Fruit fly (Drosophila melanogaster): ENCODE results near the gene CG15357.

CG15357 gene

DNA sequence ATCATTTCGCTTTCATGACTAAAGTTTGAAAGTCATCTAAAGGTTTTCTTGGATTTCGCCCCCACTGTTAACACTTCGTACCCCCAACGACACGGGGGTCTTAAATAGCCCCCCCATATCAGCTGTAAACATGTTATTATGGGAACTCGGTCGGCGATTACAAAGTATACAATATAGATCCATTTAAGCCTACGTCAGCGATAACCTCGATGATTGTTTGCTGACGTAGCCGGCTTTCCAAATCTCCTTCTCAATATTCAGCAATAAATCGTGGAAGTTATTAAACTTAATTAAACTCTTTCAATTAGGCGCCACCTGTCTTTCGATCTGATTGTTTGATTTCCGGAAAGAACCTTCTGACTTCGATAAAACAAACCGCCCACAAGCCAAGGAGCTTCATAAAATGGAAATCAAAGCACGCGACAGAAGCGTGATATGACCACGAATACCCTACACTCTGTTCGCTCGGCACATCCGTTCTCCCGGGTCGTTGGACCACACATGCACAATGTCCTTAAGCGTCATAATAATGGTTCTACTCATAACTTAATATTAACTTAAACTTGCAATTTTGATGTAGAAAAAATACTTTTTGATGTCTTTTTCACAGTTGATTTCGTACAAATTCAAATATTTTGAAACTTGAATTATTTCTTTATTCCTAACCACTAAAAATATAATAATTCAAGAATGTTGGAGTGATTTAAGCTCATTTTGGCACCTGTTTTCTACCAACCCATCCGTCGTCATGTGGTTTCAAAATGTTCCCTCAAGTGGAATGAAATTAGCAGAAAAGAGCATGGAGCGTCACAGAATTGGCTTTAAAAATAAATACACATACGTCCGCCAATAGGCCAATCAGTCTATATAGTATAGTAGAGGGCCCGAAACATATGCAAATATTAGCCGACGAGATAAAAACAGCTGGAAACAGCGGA lies 41.1 kb upstream of the CG15357 start (continued):
- TF ChIP-seq CG14667 (GFP tag; IDR thresholded peaks at IDR 0.05), result 0 out of 2 replicates have a peak, but pooled peaks have one; percentile 19
- TF ChIP-seq CG3847 (GFP tag; IDR thresholded peaks at IDR 0.05), result peak; percentile 64
- TF ChIP-seq esg (GFP tag; conservative IDR thresholded peaks at IDR 0.05), result peak; percentile 50
- TF ChIP-seq CG11695 (GFP tag; IDR thresholded peaks at IDR 0.05), result peak; percentile 47; the same call in 1 of the 3 replicates
- 0 out of 2 replicates have a peak, but pooled peaks have one; percentile 24 for TF ChIP-seq ranshi (GFP tag; IDR thresholded peaks at IDR 0.05)
- TF ChIP-seq CG7372 (GFP tag; IDR thresholded peaks at IDR 0.05), result no peak
- TF ChIP-seq NK7.1 (GFP tag; optimal IDR thresholded peaks at IDR 0.05), result no peak
- peak in 1 of 2 experiments; percentile 67 for TF ChIP-seq Hr51 (GFP tag; optimal IDR thresholded peaks at IDR 0.05)
- peak; percentile 89 for TF ChIP-seq grn (GFP tag; optimal IDR thresholded peaks at IDR 0.05)
- peak; percentile 4 for TF ChIP-seq Bdp1 (GFP tag; optimal IDR thresholded peaks at IDR 0.05)
- peak; percentile 36 for TF ChIP-seq PHDP (tag; optimal IDR thresholded peaks at IDR 0.05)
- no peak for TF ChIP-seq CG6683 (GFP tag; optimal IDR thresholded peaks at IDR 0.05)
- TF ChIP-seq ems (GFP tag; optimal IDR thresholded peaks at IDR 0.05), result peak; percentile 41
- TF ChIP-seq sisA (GFP tag; IDR thresholded peaks at IDR 0.05), result peak; percentile 39; the same call in 1 of the 2 replicates
- TF ChIP-seq nmo (GFP tag; optimal IDR thresholded peaks at IDR 0.05), result peak; percentile 32
- TF ChIP-seq Dll (GFP tag; IDR thresholded peaks at IDR 0.05; ENCODE audit: partially characterized antibody), result no peak
- TF ChIP-seq CG7556 (GFP tag; optimal IDR thresholded peaks at IDR 0.05), result peak; percentile 68
- TF ChIP-seq emc (GFP tag; optimal IDR thresholded peaks at IDR 0.05), result peak; percentile 4
- no peak for TF ChIP-seq CG11723 (GFP tag; optimal IDR thresholded peaks at IDR 0.05)
- no peak for TF ChIP-seq hkb (optimal IDR thresholded peaks at IDR 0.05)
- peak; percentile 70 for TF ChIP-seq hkb (GFP tag; IDR thresholded peaks at IDR 0.05)
- peak; percentile 36 for TF ChIP-seq CG5245 (GFP tag; optimal IDR thresholded peaks at IDR 0.05)
- no peak for TF ChIP-seq Nf-YB (GFP tag; optimal IDR thresholded peaks at IDR 0.05)
- TF ChIP-seq Pdp1 (GFP tag; optimal IDR thresholded peaks at IDR 0.05), result peak; percentile 25 to 58
- TF ChIP-seq fu2 (GFP tag; optimal IDR thresholded peaks at IDR 0.05), result peak; percentile 32
- TF ChIP-seq hbn (GFP tag; IDR thresholded peaks at IDR 0.05; ENCODE audit: partially characterized antibody), result no peak
- peak; percentile 61 for TF ChIP-seq CG14014 (GFP tag; IDR thresholded peaks at IDR 0.05)
- TF ChIP-seq Meics (GFP tag; optimal IDR thresholded peaks at IDR 0.05), result peak; percentile 80
- peak; percentile 14; the same call in 1 of the 2 replicates for TF ChIP-seq Oaz (GFP tag; IDR thresholded peaks at IDR 0.05)
- TF ChIP-seq CG31388 (GFP tag; optimal IDR thresholded peaks at IDR 0.05), result no peak
- TF ChIP-seq CG4328 (GFP tag; optimal IDR thresholded peaks at IDR 0.05), result peak; percentile 26
- TF ChIP-seq tin (GFP tag; optimal IDR thresholded peaks at IDR 0.05), result peak; percentile 54
- peak; percentile 66 for TF ChIP-seq CG2678 (tag; optimal IDR thresholded peaks at IDR 0.05)
- TF ChIP-seq HmgZ (tag; optimal IDR thresholded peaks at IDR 0.05), result peak; percentile 37
- TF ChIP-seq Hand (GFP tag; optimal IDR thresholded peaks at IDR 0.05), result peak; percentile 42
- peak; percentile 58; the same call in 2 of the 3 replicates for TF ChIP-seq dysf (GFP tag; IDR thresholded peaks at IDR 0.05)
- TF ChIP-seq Ravus (GFP tag; IDR thresholded peaks at IDR 0.05), result no peak
- peak; percentile 52 for TF ChIP-seq CG14050 (GFP tag; IDR thresholded peaks at IDR 0.05)
- TF ChIP-seq MTF-1 (GFP tag; optimal IDR thresholded peaks at IDR 0.05; ENCODE audit: borderline replicate concordance), result no peak
- TF ChIP-seq CG13624 (GFP tag; optimal IDR thresholded peaks at IDR 0.05), result peak; percentile 45
- peak; percentile 59 for TF ChIP-seq bcd (GFP tag; optimal IDR thresholded peaks at IDR 0.05)
- TF ChIP-seq Ssrp (tag; optimal IDR thresholded peaks at IDR 0.05), result peak; percentile 11
- peak; percentile 95 for TF ChIP-seq cwo (GFP tag; optimal IDR thresholded peaks at IDR 0.05)
- peak; percentile 67 for TF ChIP-seq CG3281 (GFP tag; optimal IDR thresholded peaks at IDR 0.05)
- peak; percentile 23 for TF ChIP-seq CG6654 (GFP tag; optimal IDR thresholded peaks at IDR 0.05)
- peak; percentile 49 for TF ChIP-seq CG12659 (GFP tag; optimal IDR thresholded peaks at IDR 0.05)
- TF ChIP-seq HHEX (GFP tag; optimal IDR thresholded peaks at IDR 0.05), result peak; percentile 70
- peak; percentile 16 for TF ChIP-seq en (GFP tag; optimal IDR thresholded peaks at IDR 0.05)
